Fruit fly (Drosophila melanogaster): ENCODE measurements around the gene Cp15.

Cp15 gene

DNA sequence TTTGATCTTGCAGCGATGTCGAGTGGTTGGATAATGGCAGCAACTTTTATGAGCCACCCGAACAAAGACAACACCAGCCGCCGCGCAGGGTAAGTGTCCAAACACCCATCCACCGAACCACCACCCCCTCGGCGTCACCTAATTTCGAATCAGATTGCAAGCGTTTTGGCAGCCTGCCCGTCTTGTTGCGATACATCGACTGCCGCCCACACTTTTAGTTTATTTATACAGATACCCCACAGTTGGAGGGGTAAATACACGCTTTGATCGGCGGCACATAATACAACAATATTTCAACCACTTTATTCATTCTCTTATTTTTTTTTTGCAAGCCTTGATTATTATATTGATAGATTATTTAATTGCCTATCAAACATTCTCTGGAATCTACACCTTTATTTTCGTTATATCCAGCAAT lies 34.8 kb downstream of the Cp15 start (continued):
- TF ChIP-seq CG32767 (GFP tag; IDR thresholded peaks at IDR 0.05), result 0 out of 2 replicates have a peak, but pooled peaks have one; percentile 20
- no peak for TF ChIP-seq h (optimal IDR thresholded peaks at IDR 0.05)
- no peak for TF ChIP-seq CG11723 (GFP tag; optimal IDR thresholded peaks at IDR 0.05)
- TF ChIP-seq pita (GFP tag; optimal IDR thresholded peaks at IDR 0.05), result no peak
- TF ChIP-seq da (GFP tag; optimal IDR thresholded peaks at IDR 0.05), result no peak
- TF ChIP-seq unpg (GFP tag; optimal IDR thresholded peaks at IDR 0.05), result peak; percentile 45
- peak; percentile 45 for TF ChIP-seq CG30403 (GFP tag; optimal IDR thresholded peaks at IDR 0.05)
- no peak for TF ChIP-seq CG10274 (GFP tag; optimal IDR thresholded peaks at IDR 0.05)
- TF ChIP-seq CG2202 (tag; optimal IDR thresholded peaks at IDR 0.05), result no peak
- TF ChIP-seq bcd (GFP tag; optimal IDR thresholded peaks at IDR 0.05), result peak; percentile 49
- TF ChIP-seq CG18599 (GFP tag; optimal IDR thresholded peaks at IDR 0.05), result peak; percentile 27
- peak; percentile 34; the same call in 1 of the 2 replicates for TF ChIP-seq Bgb (GFP tag; IDR thresholded peaks at IDR 0.05; ENCODE audit: partially characterized antibody)
- TF ChIP-seq CG11456 (GFP tag; IDR thresholded peaks at IDR 0.05), result 0 out of 3 replicates have a peak, but pooled peaks have one; percentile 65
- no peak for TF ChIP-seq CG4707 (GFP tag; optimal IDR thresholded peaks at IDR 0.05)
- TF ChIP-seq dati (GFP tag; IDR thresholded peaks at IDR 0.05), result no peak
- peak; percentile 57; the same call in 2 of the 3 replicates for TF ChIP-seq CG14860 (GFP tag; IDR thresholded peaks at IDR 0.05; ENCODE audit: partially characterized antibody)
- TF ChIP-seq ttk (GFP tag; IDR thresholded peaks at IDR 0.05), result peak; percentile 73
- TF ChIP-seq seq (GFP tag; IDR thresholded peaks at IDR 0.05), result no peak
- TF ChIP-seq CG13123 (GFP tag; optimal IDR thresholded peaks at IDR 0.05), result no peak
- peak; percentile 28 for TF ChIP-seq zfh2 (GFP tag; optimal IDR thresholded peaks at IDR 0.05)
- TF ChIP-seq zf30C (GFP tag; optimal IDR thresholded peaks at IDR 0.05), result no peak
- TF ChIP-seq Eip74EF (GFP tag; optimal IDR thresholded peaks at IDR 0.05), result no peak
- TF ChIP-seq ssp (GFP tag; IDR thresholded peaks at IDR 0.05), result peak; percentile 43
- no peak for TF ChIP-seq nom (GFP tag; optimal IDR thresholded peaks at IDR 0.05)
- no peak for TF ChIP-seq BEAF-32 (GFP tag; optimal IDR thresholded peaks at IDR 0.05)
- no peak for TF ChIP-seq hkb (optimal IDR thresholded peaks at IDR 0.05)
- 0 out of 2 replicates have a peak, but pooled peaks have one; percentile 28 for TF ChIP-seq hkb (GFP tag; IDR thresholded peaks at IDR 0.05)
- TF ChIP-seq CG10209 (GFP tag; optimal IDR thresholded peaks at IDR 0.05), result peak; percentile 42
- TF ChIP-seq Elba2 (GFP tag; optimal IDR thresholded peaks at IDR 0.05), result no peak
- peak; percentile 43 for TF ChIP-seq PHDP (tag; optimal IDR thresholded peaks at IDR 0.05)
- no peak for TF ChIP-seq bab2 (GFP tag; optimal IDR thresholded peaks at IDR 0.05)
- TF ChIP-seq CG13287 (GFP tag; IDR thresholded peaks at IDR 0.05; ENCODE audit: partially characterized antibody), result peak; percentile 56
- no peak for TF ChIP-seq CG1832 (GFP tag; optimal IDR thresholded peaks at IDR 0.05)
- TF ChIP-seq cwo (GFP tag; optimal IDR thresholded peaks at IDR 0.05), result peak; percentile 16
- TF ChIP-seq ranshi (GFP tag; IDR thresholded peaks at IDR 0.05), result 0 out of 2 replicates have a peak, but pooled peaks have one; percentile 33
- peak; percentile 54 for TF ChIP-seq CG17385 (GFP tag; optimal IDR thresholded peaks at IDR 0.05)
- no peak for TF ChIP-seq Sry-β (GFP tag; optimal IDR thresholded peaks at IDR 0.05)
- no peak for TF ChIP-seq Deaf1 (tag; optimal IDR thresholded peaks at IDR 0.05)
- no peak for TF ChIP-seq CG34376 (GFP tag; optimal IDR thresholded peaks at IDR 0.05)
- peak; percentile 60 for TF ChIP-seq CG10543 (GFP tag; optimal IDR thresholded peaks at IDR 0.05)
- TF ChIP-seq H2.0 (GFP tag; IDR thresholded peaks at IDR 0.05), result peak; percentile 62
- peak in 1 of 2 experiments; percentile 66 for TF ChIP-seq Hr51 (GFP tag; optimal IDR thresholded peaks at IDR 0.05)
- TF ChIP-seq lilli (GFP tag; optimal IDR thresholded peaks at IDR 0.05), result peak; percentile 50
- TF ChIP-seq chm (GFP tag; IDR thresholded peaks at IDR 0.05), result no peak; the same call in 1 of the 2 replicates
- peak; percentile 48 for TF ChIP-seq nmo (GFP tag; optimal IDR thresholded peaks at IDR 0.05)
- TF ChIP-seq CG12391 (tag; optimal IDR thresholded peaks at IDR 0.05), result peak; percentile 48
- peak; percentile 33; the same call in 1 of the 2 replicates for TF ChIP-seq amos (GFP tag; IDR thresholded peaks at IDR 0.05; ENCODE audit: partially characterized antibody)
- no peak for TF ChIP-seq CG9876 (GFP tag; optimal IDR thresholded peaks at IDR 0.05)
- peak; percentile 35 for TF ChIP-seq CHES-1-like (GFP tag; optimal IDR thresholded peaks at IDR 0.05)

All from whole organism, embryonic.